Worm (Caenorhabditis elegans) whole organism, L4/young adult: ENCODE measurements around the gene swd-2.2.

Experiments used
- W03F9.2 ChIP-seq: fragments of 150-350 bp; optimal IDR thresholded peaks from 2 replicates; lab custom pipeline; 2014; ENCODE audit warnings: missing biosample characterization, missing genetic modification characterization
- him-1 ChIP-seq: sonication (generic microtip); optimal IDR thresholded peaks from 2 replicates; lab custom pipeline; 2016; ENCODE audit warnings: missing genotype, missing genetic modification reagents, missing genetic modification characterization, missing compliant biosample characterization

DNA sequence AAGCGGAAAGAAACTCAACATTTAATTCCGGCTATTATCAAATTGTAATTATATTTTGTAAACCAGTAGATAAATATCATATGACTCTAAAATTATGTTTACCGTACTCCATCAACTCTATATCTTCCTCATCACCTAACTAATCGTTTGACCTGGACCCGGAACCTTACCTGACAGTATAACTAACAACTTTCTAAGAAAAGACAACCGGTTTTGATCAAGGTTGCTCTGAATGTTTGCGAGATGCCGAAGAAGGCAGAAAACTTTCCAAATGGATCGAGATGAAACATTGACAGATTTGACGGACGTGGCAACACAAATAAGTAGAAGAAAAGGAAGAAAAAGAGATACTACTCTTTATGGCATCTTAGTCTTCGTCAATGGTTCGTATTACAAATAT, 50.4 kb downstream of the swd-2.2 start:
- TF ChIP-seq him-1 (tag; lab: Kevin White, UChicago): no peak
- no peak for TF ChIP-seq W03F9.2 (tag; lab: Kevin White, UChicago)
